Worm (Caenorhabditis elegans): ENCODE results near the gene F31E8.5.
A peak's percentile ranks its signal among the peaks of the same experiment; 100 is the strongest.

ce11 chrII:6838270-6838878 is 31.3 kb upstream of the F31E8.5 start:
- TF ChIP-seq ets-4 (tag; optimal IDR thresholded peaks at IDR 0.05) (no peak), ceh-48 (tag; optimal IDR thresholded peaks at IDR 0.05) (no peak), tbx-2 (tag; optimal IDR thresholded peaks at IDR 0.05) (peak; percentile 5), pqm-1 (tag; optimal IDR thresholded peaks at IDR 0.05) (no peak), T23F11.4 (GFP tag; optimal IDR thresholded peaks at IDR 0.05) (no peak), ceh-45 (GFP tag; IDR thresholded peaks at IDR 0.05) (no peak), ahr-1 (tag; optimal IDR thresholded peaks at IDR 0.05) (no peak), pat-9 (tag; optimal IDR thresholded peaks at IDR 0.05) (no peak), hlh-15 (tag; optimal IDR thresholded peaks at IDR 0.05) (no peak), pax-1 (tag; optimal IDR thresholded peaks at IDR 0.05) (no peak), ceh-30 (tag; optimal IDR thresholded peaks at IDR 0.05) (no peak), sox-2 (GFP tag; IDR thresholded peaks at IDR 0.05) (peak; percentile 21; the same call in 1 of the 2 replicates), F13H6.1 (tag; optimal IDR thresholded peaks at IDR 0.05) (no peak), C38D4.7 (GFP tag; optimal IDR thresholded peaks at IDR 0.05) (no peak)
